Fruit fly (Drosophila melanogaster) S2 (cell line): ENCODE data around the gene CG18094.

Experiments
- CG8478 ChIP-seq: fragments of >200 bp; optimal IDR thresholded peaks from 2 replicates; lab custom pipeline; 2018
- CTCF ChIP-seq, 2 experiments: fragments of >200 bp; optimal IDR thresholded peaks; 2 replicates each; lab custom pipeline; 2018

CG18094 gene

dm6 chr2L:19508361-19508918 lies 18.4 kb downstream of the CG18094 start, which contains the start of gene cyst:
Gene cyst, minus strand, starts transcription at chr2L:19508764.
- TF ChIP-seq CG8478 (lab: Kevin White, UChicago) (no peak), CTCF (optimal IDR thresholded peaks at IDR 0.05; lab: Kevin White, UChicago) (peak in 1 of 2 experiments; percentile 27)

- TF ChIP-seq CG8478 (lab: Kevin White, UChicago), result no peak
- no peak for TF ChIP-seq CTCF (optimal IDR thresholded peaks at IDR 0.05; lab: Kevin White, UChicago)
Measured at dm6 chr2L:19512184-19512583, 22.1 kb downstream of the CG18094 start.

- no peak for TF ChIP-seq CG8478 (lab: Kevin White, UChicago)
- no peak for TF ChIP-seq CTCF (optimal IDR thresholded peaks at IDR 0.05; lab: Kevin White, UChicago)
Measured at dm6 chr2L:19516062-19516461, 26.0 kb downstream of the CG18094 start.

dm6 chr2L:19517154-19517814 lies 27.2 kb downstream of the CG18094 start, which contains the start of gene Hasp:
Gene Hasp, minus strand, starts transcription at chr2L:19517204.
- TF ChIP-seq CG8478 (lab: Kevin White, UChicago) (no peak), CTCF (optimal IDR thresholded peaks at IDR 0.05; lab: Kevin White, UChicago) (no peak)

- TF ChIP-seq CG8478 (lab: Kevin White, UChicago) (no peak), CTCF (optimal IDR thresholded peaks at IDR 0.05; lab: Kevin White, UChicago) (no peak)
Measured at dm6 chr2L:19518636-19519086, 28.6 kb downstream of the CG18094 start, which contains the start of gene CG10132. Gene CG10132, plus strand, starts transcription at chr2L:19518824.

dm6 chr2L:19519611-19520010 lies 29.5 kb downstream of the CG18094 start:
- TF ChIP-seq CG8478 (lab: Kevin White, UChicago) (no peak), CTCF (optimal IDR thresholded peaks at IDR 0.05; lab: Kevin White, UChicago) (no peak)

dm6 chr2L:19526316-19526715 lies 36.3 kb downstream of the CG18094 start, which contains the start of the genes Dpm1 and CG10137:
Gene Dpm1, minus strand, starts transcription at chr2L:19526368.
Gene CG10137, plus strand, starts transcription at chr2L:19526686.
- no peak for TF ChIP-seq CG8478 (lab: Kevin White, UChicago)

dm6 chr2L:19526844-19527243 lies 36.8 kb downstream of the CG18094 start:
- TF ChIP-seq CTCF (optimal IDR thresholded peaks at IDR 0.05; lab: Kevin White, UChicago) (no peak), CG8478 (lab: Kevin White, UChicago) (no peak)

dm6 chr2L:19528308-19528707 lies 38.2 kb downstream of the CG18094 start:
- TF ChIP-seq CTCF (optimal IDR thresholded peaks at IDR 0.05; lab: Kevin White, UChicago) (no peak), CG8478 (lab: Kevin White, UChicago) (no peak)

dm6 chr2L:19530092-19530491 lies 40.0 kb downstream of the CG18094 start, which contains the start of gene CG10165:
Gene CG10165, minus strand, starts transcription at chr2L:19530305.
- TF ChIP-seq CG8478 (lab: Kevin White, UChicago) (no peak), CTCF (optimal IDR thresholded peaks at IDR 0.05; lab: Kevin White, UChicago) (no peak)

dm6 chr2L:19533247-19533646 lies 43.2 kb downstream of the CG18094 start, which contains the start of gene CG33116:
Gene CG33116, plus strand, starts transcription at chr2L:19533479.
- TF ChIP-seq CTCF (optimal IDR thresholded peaks at IDR 0.05; lab: Kevin White, UChicago) (no peak), CG8478 (lab: Kevin White, UChicago) (no peak)

dm6 chr2L:19535234-19535633 lies 45.2 kb downstream of the CG18094 start, which contains the start of gene CG31697:
Gene CG31697, plus strand, starts transcription at chr2L:19535448.
- TF ChIP-seq CTCF (optimal IDR thresholded peaks at IDR 0.05; lab: Kevin White, UChicago) (no peak), CG8478 (lab: Kevin White, UChicago) (no peak)

dm6 chr2L:19537779-19538456 lies 47.9 kb downstream of the CG18094 start, which contains the start of gene CG13082:
Gene CG13082, plus strand, starts transcription at chr2L:19538425.
- TF ChIP-seq CG8478 (lab: Kevin White, UChicago) (no peak), CTCF (optimal IDR thresholded peaks at IDR 0.05; lab: Kevin White, UChicago) (no peak)

dm6 chr2L:19540307-19540706 lies 50.2 kb downstream of the CG18094 start, which contains the start of gene CG13081:
Gene CG13081, plus strand, starts transcription at chr2L:19540607.
- no peak for TF ChIP-seq CTCF (optimal IDR thresholded peaks at IDR 0.05; lab: Kevin White, UChicago)
